Fruit fly (Drosophila melanogaster) Kc167 (cell line): ENCODE data around the gene bumpel.

ENCODE experiments used
- Myc ChIP-seq: fragments of >200 bp; optimal IDR thresholded peaks from 2 replicates; lab custom pipeline; 2017; ENCODE audit warnings: missing external identifiers
- Sin3A ChIP-seq: fragments of >200 bp; optimal IDR thresholded peaks from 2 replicates; lab custom pipeline; 2018; ENCODE audit warnings: missing external identifiers
- h ChIP-seq: fragments of >200 bp; optimal IDR thresholded peaks from 3 replicates; lab custom pipeline; 2018; ENCODE audit warnings: missing external identifiers
- insv ChIP-seq: fragments of >200 bp; optimal IDR thresholded peaks from 3 replicates; lab custom pipeline; 2018; ENCODE audit warnings: missing external identifiers
- psq ChIP-seq: fragments of >200 bp; optimal IDR thresholded peaks from 2 replicates; lab custom pipeline; 2017; ENCODE audit warnings: missing external identifiers
- ttk ChIP-seq: sonication (Bioruptor generic); optimal IDR thresholded peaks from 2 replicates; lab custom pipeline; 2017; ENCODE audit warnings: missing external identifiers

- TF ChIP-seq Myc (no peak), h (lab: Kevin White, UChicago) (no peak), insv (no peak), psq (lab: Kevin White, UChicago) (no peak), ttk (lab: Kevin White, UChicago) (no peak), Sin3A (lab: Kevin White, UChicago) (no peak)
Observed at dm6 chr3R:11407733-11408134, 10.7 kb downstream of the bumpel start, which contains the start of gene mRpL40.
